Fruit fly (Drosophila melanogaster): ENCODE results near the gene Rpt3.

Gene Rpt3

DNA sequence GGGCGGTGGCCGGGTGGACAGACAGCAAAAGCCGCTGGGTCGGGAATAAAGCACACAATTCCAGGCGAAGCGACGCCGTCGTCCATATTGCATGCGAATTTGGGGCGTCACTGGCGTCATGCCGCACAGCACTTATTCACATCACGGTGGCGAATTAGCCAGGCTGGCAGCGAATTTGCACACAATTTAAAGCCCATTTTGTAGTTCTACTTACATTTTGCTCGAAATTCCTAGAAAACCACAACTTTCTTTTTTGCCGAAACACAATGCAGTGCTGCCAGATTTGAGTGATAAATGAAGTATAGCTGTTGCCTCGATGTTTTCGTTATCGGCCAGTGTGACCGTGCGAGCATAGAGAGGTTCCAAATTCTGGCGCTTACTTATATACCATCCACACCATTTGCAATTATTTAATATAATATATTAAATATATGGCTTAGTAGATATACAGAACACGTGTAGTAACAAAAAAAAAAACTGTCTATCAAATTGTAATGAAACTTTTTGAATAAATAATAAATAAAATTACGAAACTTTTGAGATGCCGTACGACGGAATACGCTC lies 23.5 kb downstream of the Rpt3 start, which contains the start of gene Ran (continued):
- peak; percentile 31 for TF ChIP-seq CG14710 (tag; optimal IDR thresholded peaks at IDR 0.05)
- TF ChIP-seq B-H1 (GFP tag; IDR thresholded peaks at IDR 0.05), result no peak
- no peak for TF ChIP-seq scrt (GFP tag; optimal IDR thresholded peaks at IDR 0.05)
- no peak for TF ChIP-seq CG8924 (tag; optimal IDR thresholded peaks at IDR 0.05)
- TF ChIP-seq phol (tag; optimal IDR thresholded peaks at IDR 0.05), result peak; percentile 9
- 0 out of 2 replicates have a peak, but pooled peaks have one; percentile 23 for TF ChIP-seq hbn (GFP tag; IDR thresholded peaks at IDR 0.05; ENCODE audit: partially characterized antibody)
- peak; percentile 81 for TF ChIP-seq row (GFP tag; IDR thresholded peaks at IDR 0.05)
- peak; percentile 15 for TF ChIP-seq lab (GFP tag; optimal IDR thresholded peaks at IDR 0.05)
- no peak for TF ChIP-seq CG17829 (tag; optimal IDR thresholded peaks at IDR 0.05)
- TF ChIP-seq Dp (GFP tag; optimal IDR thresholded peaks at IDR 0.05), result no peak
- peak; percentile 41; the same call in 1 of the 3 replicates for TF ChIP-seq Opbp (GFP tag; IDR thresholded peaks at IDR 0.05; ENCODE audit: partially characterized antibody)
- peak; percentile 34; the same call in 1 of the 2 replicates for TF ChIP-seq nerfin-2 (GFP tag; IDR thresholded peaks at IDR 0.05; ENCODE audit: partially characterized antibody)
- TF ChIP-seq knrl (GFP tag; IDR thresholded peaks at IDR 0.05; ENCODE audit: partially characterized antibody), result peak; percentile 36; the same call in 1 of the 3 replicates
- TF ChIP-seq CG11456 (GFP tag; IDR thresholded peaks at IDR 0.05), result no peak
- peak in 1 of 3 experiments; percentile 31 for TF ChIP-seq Stat92E (GFP tag; optimal IDR thresholded peaks at IDR 0.05)
- TF ChIP-seq Drgx (GFP tag; IDR thresholded peaks at IDR 0.05), result no peak
- TF ChIP-seq CG5180 (GFP tag; optimal IDR thresholded peaks at IDR 0.05), result no peak
- peak; percentile 66 for TF ChIP-seq CG9932 (GFP tag; IDR thresholded peaks at IDR 0.05)
- no peak for TF ChIP-seq CG13775 (GFP tag; optimal IDR thresholded peaks at IDR 0.05)
- 0 out of 3 replicates have a peak, but pooled peaks have one; percentile 35 for TF ChIP-seq CG16813 (GFP tag; IDR thresholded peaks at IDR 0.05; ENCODE audit: partially characterized antibody)
- TF ChIP-seq CG7357 (GFP tag; IDR thresholded peaks at IDR 0.05), result peak; percentile 95
- peak; percentile 46 for TF ChIP-seq CG32532 (GFP tag; IDR thresholded peaks at IDR 0.05)
- TF ChIP-seq CG34224 (GFP tag; IDR thresholded peaks at IDR 0.05; ENCODE audit: partially characterized antibody), result 0 out of 3 replicates have a peak, but pooled peaks have one; percentile 31
- TF ChIP-seq MBD-R2 (GFP tag; IDR thresholded peaks at IDR 0.05), result peak; percentile 35
- no peak for TF ChIP-seq CG11696 (GFP tag; IDR thresholded peaks at IDR 0.05)
- peak; percentile 43 for TF ChIP-seq sob (GFP tag; IDR thresholded peaks at IDR 0.05)
- 0 out of 2 replicates have a peak, but pooled peaks have one; percentile 10 for TF ChIP-seq GATAe (GFP tag; conservative IDR thresholded peaks at IDR 0.05)
- TF ChIP-seq Bgb (GFP tag; IDR thresholded peaks at IDR 0.05; ENCODE audit: partially characterized antibody), result peak; percentile 37; the same call in 1 of the 2 replicates
- peak; percentile 7; the same call in 1 of the 2 replicates for TF ChIP-seq CG14667 (GFP tag; IDR thresholded peaks at IDR 0.05)
- TF ChIP-seq CG17802 (tag; optimal IDR thresholded peaks at IDR 0.05), result peak; percentile 68

DNA sequence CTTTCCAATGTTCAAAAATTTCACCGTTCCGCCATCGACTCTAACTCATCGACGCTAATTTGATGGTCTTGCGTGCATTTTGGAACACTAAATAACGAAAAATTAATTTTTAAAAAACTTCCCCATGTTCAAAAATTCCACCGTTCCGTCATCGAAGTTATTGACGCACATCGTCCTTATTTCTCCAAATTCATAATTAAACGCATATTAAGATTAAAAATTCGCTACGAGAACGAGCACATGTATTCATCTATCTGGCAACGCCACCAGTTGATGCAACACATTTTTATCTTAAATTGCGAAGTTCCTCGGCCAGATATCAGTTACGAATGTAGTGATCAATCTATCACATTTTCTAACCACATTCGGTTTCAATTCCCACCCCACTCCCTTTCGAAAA lies 24.3 kb downstream of the Rpt3 start, which contains the start of gene Lint-1:
Lint-1 (plus strand) TSS at position 123 of the 400 bp plus-strand sequence.
- TF ChIP-seq CG8290 (GFP tag; optimal IDR thresholded peaks at IDR 0.05) (no peak), CG8290 (tag; optimal IDR thresholded peaks at IDR 0.05) (peak in 1 of 2 experiments; percentile 59), H2.0 (GFP tag; IDR thresholded peaks at IDR 0.05) (0 out of 2 replicates have a peak, but pooled peaks have one; percentile 31), CG10543 (GFP tag; optimal IDR thresholded peaks at IDR 0.05) (no peak), Nf-YB (GFP tag; optimal IDR thresholded peaks at IDR 0.05) (no peak), Xrp1 (GFP tag; IDR thresholded peaks at IDR 0.05) (peak; percentile 28; the same call in 1 of the 2 replicates), sqz (GFP tag; optimal IDR thresholded peaks at IDR 0.05) (no peak), CG18764 (GFP tag; optimal IDR thresholded peaks at IDR 0.05) (no peak), CG13624 (GFP tag; optimal IDR thresholded peaks at IDR 0.05) (peak; percentile 23), CG2116 (GFP tag; optimal IDR thresholded peaks at IDR 0.05) (peak; percentile 72), CG7357 (GFP tag; IDR thresholded peaks at IDR 0.05) (peak; percentile 47; the same call in 1 of the 3 replicates), Fer2 (tag; optimal IDR thresholded peaks at IDR 0.05) (no peak), zfh2 (GFP tag; optimal IDR thresholded peaks at IDR 0.05) (peak; percentile 12), insv (GFP tag; optimal IDR thresholded peaks at IDR 0.05) (no peak), corto (GFP tag; optimal IDR thresholded peaks at IDR 0.05) (no peak), Hsf (GFP tag; optimal IDR thresholded peaks at IDR 0.05) (peak; percentile 5), Six4 (GFP tag; optimal IDR thresholded peaks at IDR 0.05) (no peak), Ets97D (GFP tag; optimal IDR thresholded peaks at IDR 0.05) (peak; percentile 15), CoRest (tag; optimal IDR thresholded peaks at IDR 0.05) (no peak), B-H1 (GFP tag; IDR thresholded peaks at IDR 0.05) (no peak), vfl (GFP tag; optimal IDR thresholded peaks at IDR 0.05) (peak; percentile 6)
